Fruit fly (Drosophila melanogaster) whole organism, embryonic: ENCODE data around the gene Agpat4.

Experiments
- Abd-B ChIP-seq: fragments of 200-800 bp; sonication (Bioruptor generic); optimal IDR thresholded peaks from 2 replicates; lab custom pipeline; 2018; ENCODE audit warnings: missing biosample characterization, mild to moderate bottlenecking, missing genetic modification characterization, moderate library complexity
- Blimp-1 ChIP-seq: fragments of 200-800 bp; sonication (Bioruptor generic); optimal IDR thresholded peaks from 3 replicates; lab custom pipeline; 2018; ENCODE audit warnings: missing biosample characterization, missing genetic modification characterization, mild to moderate bottlenecking, moderate library complexity, missing genetic modification reagents
- CG10267 ChIP-seq: fragments of 200-800 bp; sonication (Bioruptor generic); optimal IDR thresholded peaks from 2 replicates; lab custom pipeline; 2018; ENCODE audit warnings: missing biosample characterization, mild to moderate bottlenecking, missing genetic modification characterization, moderate library complexity
- CG10654 ChIP-seq: fragments of 200-800 bp; sonication (Bioruptor generic); optimal IDR thresholded peaks from 2 replicates; lab custom pipeline; 2016; ENCODE audit warnings: missing biosample characterization, missing genetic modification characterization
- CG11085 ChIP-seq: fragments of 200-800 bp; sonication (Bioruptor generic); IDR thresholded peaks from 2 replicates; pipeline ENCODE4 v1.3.6; 2022; ENCODE audit warnings: missing biosample characterization, missing genetic modification characterization
- CG11247 ChIP-seq: fragments of 200-800 bp; sonication (Bioruptor generic); IDR thresholded peaks from 2 replicates; pipeline ENCODE4 v1.3.6; 2022; ENCODE audit warnings: missing biosample characterization, missing genetic modification characterization
- CG14860 ChIP-seq: fragments of 200-800 bp; sonication (Bioruptor generic); IDR thresholded peaks from 3 replicates; pipeline ENCODE4 v1.3.6; 2022; ENCODE audit warnings: missing biosample characterization, missing genetic modification characterization; ENCODE audit not compliant: partially characterized antibody
- CG15073 ChIP-seq: fragments of 200-800 bp; sonication (Bioruptor generic); optimal IDR thresholded peaks from 2 replicates; lab custom pipeline; 2016; ENCODE audit warnings: missing biosample characterization, missing genetic modification characterization
- CG15269 ChIP-seq: fragments of 200-800 bp; sonication (Bioruptor generic); optimal IDR thresholded peaks from 2 replicates; lab custom pipeline; 2018; ENCODE audit warnings: missing biosample characterization, mild to moderate bottlenecking, missing genetic modification characterization, moderate library complexity
- CG17829 ChIP-seq: fragments of 200-800 bp; optimal IDR thresholded peaks from 2 replicates; lab custom pipeline; 2019; ENCODE audit warnings: missing biosample characterization, mild to moderate bottlenecking, missing genetic modification characterization, moderate library complexity
- CG2875 ChIP-seq: fragments of 200-800 bp; sonication (Bioruptor generic); optimal IDR thresholded peaks from 2 replicates; lab custom pipeline; 2017; ENCODE audit warnings: missing biosample characterization, mild to moderate bottlenecking, missing genetic modification characterization, missing genetic modification reagents
- CG4282 ChIP-seq: fragments of 200-800 bp; sonication (Bioruptor generic); optimal IDR thresholded peaks from 2 replicates; lab custom pipeline; 2016; ENCODE audit warnings: missing biosample characterization, missing genetic modification characterization
- CG4424 ChIP-seq: fragments of 200-800 bp; sonication (Bioruptor generic); optimal IDR thresholded peaks from 3 replicates; lab custom pipeline; 2016; ENCODE audit warnings: missing biosample characterization, missing genetic modification characterization
- CG6654 ChIP-seq: fragments of 200-800 bp; sonication (Bioruptor generic); optimal IDR thresholded peaks from 2 replicates; lab custom pipeline; 2017; ENCODE audit warnings: missing biosample characterization, mild to moderate bottlenecking, missing genetic modification characterization
- CG6689 ChIP-seq: fragments of 200-800 bp; sonication (Bioruptor generic); IDR thresholded peaks from 2 replicates; pipeline ENCODE4 v1.3.6; 2022; ENCODE audit warnings: missing biosample characterization, missing genetic modification characterization
- CG6765 ChIP-seq: fragments of 200-800 bp; sonication (Bioruptor generic); optimal IDR thresholded peaks from 3 replicates; lab custom pipeline; 2017; ENCODE audit warnings: missing biosample characterization, mild to moderate bottlenecking, missing genetic modification characterization
- CG8388 ChIP-seq: fragments of 200-800 bp; sonication (Bioruptor generic); optimal IDR thresholded peaks from 2 replicates; lab custom pipeline; 2019; ENCODE audit warnings: missing biosample characterization, mild to moderate bottlenecking, missing genetic modification characterization, moderate library complexity
- CoRest ChIP-seq: fragments of 200-800 bp; sonication (Bioruptor generic); optimal IDR thresholded peaks from 3 replicates; lab custom pipeline; 2018; ENCODE audit warnings: missing biosample characterization, mild to moderate bottlenecking, missing genetic modification characterization, moderate library complexity
- D ChIP-seq, 2 experiments: fragments of 200-800 bp in 1 of 2; fragments of >200 bp in 1 of 2; sonication (Bioruptor generic) in 1 of 2; optimal IDR thresholded peaks; 2 replicates in 1 of 2; 3 replicates in 1 of 2; lab custom pipeline; 2017; ENCODE audit warnings: mild to moderate bottlenecking in 1 of 2, missing biosample characterization in 1 of 2, missing genetic modification characterization in 1 of 2, missing genetic modification reagents in 1 of 2
- Dp ChIP-seq: fragments of 200-800 bp; sonication (Bioruptor generic); optimal IDR thresholded peaks from 2 replicates; lab custom pipeline; 2018; ENCODE audit warnings: missing biosample characterization, mild to moderate bottlenecking, missing genetic modification characterization, moderate library complexity
- E2f2 ChIP-seq: fragments of 200-800 bp; sonication (Bioruptor generic); IDR thresholded peaks from 2 replicates; pipeline ENCODE4 v1.3.6; 2022; ENCODE audit warnings: missing biosample characterization, missing genetic modification characterization
- HmgD ChIP-seq: fragments of 200-800 bp; sonication (Bioruptor generic); optimal IDR thresholded peaks from 3 replicates; lab custom pipeline; 2016; ENCODE audit warnings: missing biosample characterization, missing genetic modification characterization
- Hr51 ChIP-seq, 2 experiments: fragments of 200-800 bp; sonication (Bioruptor generic); optimal IDR thresholded peaks; 2 replicates in 1 of 2; 3 replicates in 1 of 2; lab custom pipeline; 2016 to 2018; ENCODE audit warnings: missing biosample characterization in 2 of 2, missing genetic modification characterization in 2 of 2, mild to moderate bottlenecking in 1 of 2, moderate library complexity in 1 of 2
- MTF-1 ChIP-seq: fragments of 200-800 bp; sonication (Bioruptor generic); optimal IDR thresholded peaks from 2 replicates; lab custom pipeline; 2018; ENCODE audit warnings: missing biosample characterization, mild to moderate bottlenecking, missing genetic modification characterization, borderline replicate concordance
- Med ChIP-seq: fragments of 200-800 bp; sonication (Bioruptor generic); peaks from one replicate; lab custom pipeline; 2016; ENCODE audit warnings: missing biosample characterization, missing genetic modification characterization, mild to moderate bottlenecking, inconsistent platforms, moderate library complexity
- Myb ChIP-seq: fragments of 200-800 bp; sonication (Bioruptor generic); optimal IDR thresholded peaks from 2 replicates; lab custom pipeline; 2016; ENCODE audit warnings: missing biosample characterization, missing genetic modification characterization
- Pdp1 ChIP-seq, 2 experiments: fragments of 200-800 bp; sonication (Bioruptor generic); optimal IDR thresholded peaks; 3 replicates each; lab custom pipeline; 2016; ENCODE audit warnings: missing biosample characterization in 2 of 2, missing genetic modification characterization in 2 of 2, mild to moderate bottlenecking in 1 of 2, moderate library complexity in 1 of 2
- Ptx1 ChIP-seq: fragments of 200-800 bp; sonication (Bioruptor generic); IDR thresholded peaks from 2 replicates; pipeline ENCODE4 v1.3.6; 2022; ENCODE audit warnings: missing biosample characterization, missing genetic modification characterization
- Side ChIP-seq: fragments of 200-800 bp; sonication (Bioruptor generic); optimal IDR thresholded peaks from 2 replicates; lab custom pipeline; 2016; ENCODE audit warnings: missing biosample characterization, missing genetic modification characterization
- Vsx1 ChIP-seq: fragments of 200-800 bp; sonication (Bioruptor generic); optimal IDR thresholded peaks from 2 replicates; lab custom pipeline; 2017; ENCODE audit warnings: missing biosample characterization, mild to moderate bottlenecking, missing genetic modification characterization, missing genetic modification reagents
- bsh ChIP-seq, 2 experiments: fragments of 200-800 bp; sonication (Bioruptor generic); optimal IDR thresholded peaks; 2 replicates each; lab custom pipeline; 2017 to 2018; ENCODE audit warnings: mild to moderate bottlenecking in 2 of 2, missing biosample characterization in 2 of 2, missing genetic modification characterization in 2 of 2, moderate library complexity in 1 of 2
- btn ChIP-seq: fragments of 200-800 bp; sonication (Bioruptor generic); optimal IDR thresholded peaks from 2 replicates; lab custom pipeline; 2016; ENCODE audit warnings: missing biosample characterization, missing genetic modification characterization
- dati ChIP-seq: fragments of 200-800 bp; sonication (Bioruptor generic); IDR thresholded peaks from 2 replicates; pipeline ENCODE4 v1.3.6; 2022; ENCODE audit warnings: missing biosample characterization, missing genetic modification characterization
- fd96Cb ChIP-seq: fragments of 200-800 bp; sonication (Bioruptor generic); optimal IDR thresholded peaks from 2 replicates; lab custom pipeline; 2018; ENCODE audit warnings: missing biosample characterization, mild to moderate bottlenecking, missing genetic modification characterization, moderate library complexity
- gt ChIP-seq: fragments of 200-800 bp; sonication (Bioruptor generic); IDR thresholded peaks from 2 replicates; pipeline ENCODE4 v1.3.6; 2022; ENCODE audit warnings: missing biosample characterization, missing genetic modification characterization
- hkb ChIP-seq, 2 experiments: fragments of 200-800 bp in 1 of 2; fragments of >200 bp in 1 of 2; sonication (Bioruptor generic) in 1 of 2; IDR thresholded peaks in 1 of 2; optimal IDR thresholded peaks in 1 of 2; 2 replicates each; pipeline versions ENCODE4 v1.3.6 to Lab custom; 2017 to 2022; ENCODE audit warnings: missing biosample characterization in 1 of 2, missing genetic modification characterization in 1 of 2
- kay ChIP-seq: fragments of 200-800 bp; sonication (Bioruptor generic); optimal IDR thresholded peaks from 2 replicates; lab custom pipeline; 2016; ENCODE audit warnings: missing biosample characterization, missing genetic modification characterization
- oc ChIP-seq: fragments of 200-800 bp; sonication (Bioruptor generic); optimal IDR thresholded peaks from 2 replicates; lab custom pipeline; 2018; ENCODE audit warnings: missing biosample characterization, mild to moderate bottlenecking, missing genetic modification characterization, moderate library complexity
- phol ChIP-seq: fragments of 200-800 bp; sonication (Bioruptor generic); optimal IDR thresholded peaks from 3 replicates; lab custom pipeline; 2018; ENCODE audit warnings: missing biosample characterization, mild to moderate bottlenecking, missing genetic modification characterization, moderate library complexity
- row ChIP-seq: fragments of 200-800 bp; sonication (Bioruptor generic); IDR thresholded peaks from 3 replicates; pipeline ENCODE4 v1.3.6; 2022; ENCODE audit warnings: missing biosample characterization, missing genetic modification characterization
- sob ChIP-seq: fragments of 200-800 bp; sonication (Bioruptor generic); IDR thresholded peaks from 2 replicates; pipeline ENCODE4 v1.3.6; 2022; ENCODE audit warnings: missing biosample characterization, missing genetic modification characterization
- tgo ChIP-seq: fragments of 200-800 bp; sonication (Bioruptor generic); IDR thresholded peaks from 3 replicates; pipeline ENCODE4 v1.3.6; 2022; ENCODE audit warnings: missing biosample characterization, missing genetic modification characterization
- trem ChIP-seq: fragments of 200-800 bp; optimal IDR thresholded peaks from 3 replicates; lab custom pipeline; 2019; ENCODE audit warnings: missing biosample characterization, mild to moderate bottlenecking, missing genetic modification characterization, moderate library complexity
- unpg ChIP-seq: fragments of 200-800 bp; sonication (Bioruptor generic); optimal IDR thresholded peaks from 3 replicates; lab custom pipeline; 2018; ENCODE audit warnings: missing biosample characterization, mild to moderate bottlenecking, missing genetic modification characterization, moderate library complexity
- yki ChIP-seq: fragments of >200 bp; optimal IDR thresholded peaks from 3 replicates; lab custom pipeline; 2018

Gene Agpat4

DNA sequence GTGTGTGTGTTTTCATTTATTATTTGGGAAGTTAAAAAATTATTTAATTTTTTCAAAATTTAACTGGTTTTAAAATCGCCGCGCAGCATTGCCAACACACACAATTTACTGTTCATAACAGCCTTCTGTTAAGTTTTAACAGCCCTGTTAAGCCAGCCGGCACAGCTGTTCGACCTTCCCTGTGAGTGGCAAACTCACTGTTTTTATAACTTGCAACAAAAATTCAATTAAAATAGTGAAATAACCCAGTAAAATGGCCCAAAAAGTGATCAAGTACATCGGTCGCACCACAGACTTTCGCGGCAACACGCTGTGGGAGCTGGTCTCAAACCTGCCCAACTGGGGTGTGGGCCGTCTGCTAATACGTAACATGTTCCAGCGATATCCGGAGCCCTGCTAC, 33.5 kb downstream of the Agpat4 start, which contains the start of gene mRpS34 (continued):
- peak; percentile 66 for TF ChIP-seq Dp (GFP tag; lab: Kevin White, UChicago)
- TF ChIP-seq HmgD: no peak
- peak; percentile 66 for TF ChIP-seq E2f2 (GFP tag; lab: Robert Waterston, UW)
- TF ChIP-seq Pdp1 (GFP tag; optimal IDR thresholded peaks at IDR 0.05; lab: Kevin White, UChicago): peak in 1 of 2 experiments; percentile 85
- TF ChIP-seq Myb (GFP tag; lab: Kevin White, UChicago): peak; percentile 89
- peak; percentile 39 for TF ChIP-seq Med (GFP tag; lab: Kevin White, UChicago)
- TF ChIP-seq CG4282 (GFP tag; lab: Kevin White, UChicago): no peak
- TF ChIP-seq btn: no peak
- TF ChIP-seq CG10654 (GFP tag; lab: Kevin White, UChicago): no peak
- TF ChIP-seq CG11247 (GFP tag; lab: Robert Waterston, UW): no peak
- TF ChIP-seq, all 482 proteins: peak for 19

DNA sequence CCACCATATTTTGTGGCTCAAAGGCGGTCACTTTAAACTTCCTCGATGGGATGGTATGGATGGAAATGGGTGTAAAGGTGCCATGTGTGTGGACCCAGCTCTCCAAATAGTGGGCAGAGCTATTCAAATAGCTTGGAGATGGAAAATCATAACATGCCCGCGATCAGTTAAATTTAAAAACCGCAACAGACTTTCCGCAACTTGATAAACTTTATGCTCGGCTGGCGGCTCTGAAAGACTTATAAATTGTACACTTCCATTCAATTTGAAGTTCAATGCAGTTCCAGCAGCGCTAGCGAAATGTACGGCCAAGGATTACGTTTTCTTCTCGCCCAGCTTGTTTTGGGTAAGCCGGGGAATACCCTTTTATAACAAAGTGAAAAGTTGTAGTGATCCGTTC, 35.3 kb downstream of the Agpat4 start, which contains the start of gene CG33257:
Gene CG33257 (plus strand): TSS at position 301 of the 400 bp plus-strand sequence.
- TF ChIP-seq Side (GFP tag; lab: Kevin White, UChicago) (no peak), unpg (GFP tag; lab: Kevin White, UChicago) (no peak), CG2875 (no peak), CG10267 (tag; lab: Kevin White, UChicago) (no peak), MTF-1 (GFP tag; lab: Kevin White, UChicago) (no peak), D (optimal IDR thresholded peaks at IDR 0.05; lab: Kevin White, UChicago) (no peak), D (GFP tag; optimal IDR thresholded peaks at IDR 0.05; lab: Kevin White, UChicago) (no peak), bsh (GFP tag; optimal IDR thresholded peaks at IDR 0.05; lab: Kevin White, UChicago) (no peak), dati (GFP tag; lab: Robert Waterston, UW) (no peak), CG17829 (tag; lab: Kevin White, UChicago) (no peak), gt (GFP tag; lab: Robert Waterston, UW) (no peak), CG6654 (GFP tag; lab: Kevin White, UChicago) (no peak), kay (GFP tag; lab: Kevin White, UChicago) (no peak), fd96Cb (no peak), tgo (GFP tag; lab: Robert Waterston, UW) (no peak), phol (tag; lab: Kevin White, UChicago) (no peak), CG14860 (GFP tag; lab: Robert Waterston, UW) (no peak), CG8388 (no peak), Abd-B (GFP tag; lab: Kevin White, UChicago) (no peak), yki (lab: Kevin White, UChicago) (no peak)

DNA sequence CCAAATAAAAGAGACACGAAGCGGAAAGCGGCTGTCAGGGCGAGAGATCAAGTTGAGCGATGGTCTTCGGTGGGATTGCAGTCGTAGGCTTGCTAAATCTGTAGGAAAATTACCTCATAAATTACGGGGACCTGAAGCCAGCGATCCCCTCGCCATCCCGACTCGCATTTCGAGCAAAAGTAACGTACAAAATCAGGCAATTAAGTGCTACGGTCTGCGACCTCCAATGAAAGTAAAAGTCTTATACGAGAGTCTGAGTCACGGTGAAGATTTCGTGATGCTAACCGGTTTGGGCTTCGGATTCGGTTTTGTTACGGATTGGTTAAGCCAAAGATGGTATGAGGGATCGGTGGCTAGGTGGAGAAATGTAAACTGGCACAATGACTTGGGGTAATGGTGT, 41.5 kb downstream of the Agpat4 start:
- TF ChIP-seq Blimp-1 (GFP tag; lab: Kevin White, UChicago) (peak; percentile 98), sob (no peak), oc (tag; lab: Kevin White, UChicago) (peak; percentile 16)

DNA sequence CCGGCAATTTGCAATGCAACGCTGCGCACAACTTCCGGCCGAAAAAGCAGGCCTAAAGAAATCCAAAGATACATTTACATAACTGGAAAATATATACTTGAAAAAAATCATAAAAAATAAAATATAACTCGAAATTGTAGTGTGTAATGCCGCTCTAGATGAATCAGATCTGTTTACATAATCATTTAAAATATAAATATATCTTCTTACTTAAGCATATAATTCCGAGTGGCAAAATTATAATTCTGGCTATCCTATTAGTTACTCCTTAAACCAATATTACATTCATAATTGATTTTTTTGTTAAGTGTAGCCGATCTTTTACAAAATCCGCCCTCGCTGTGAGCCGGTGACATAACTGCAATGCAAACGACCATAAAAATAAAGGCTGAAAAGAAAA, 41.9 kb downstream of the Agpat4 start:
- TF ChIP-seq Hr51 (GFP tag; optimal IDR thresholded peaks at IDR 0.05; lab: Kevin White, UChicago) (peak in 1 of 2 experiments; percentile 52), CG11085 (GFP tag; lab: Robert Waterston, UW) (no peak), row (GFP tag; lab: Robert Waterston, UW) (peak; percentile 23; the same call in 1 of the 3 replicates), CG15073 (no peak), CG4424 (GFP tag; lab: Kevin White, UChicago) (no peak), Vsx1 (GFP tag; lab: Kevin White, UChicago) (no peak), CG15269 (peak; percentile 17), hkb (optimal IDR thresholded peaks at IDR 0.05; lab: Kevin White, UChicago) (no peak), hkb (GFP tag; IDR thresholded peaks at IDR 0.05; lab: Robert Waterston, UW) (peak; percentile 53), CG6765 (GFP tag; lab: Kevin White, UChicago) (no peak), trem (tag; lab: Kevin White, UChicago) (no peak), sob (no peak), fd96Cb (peak; percentile 0), CoRest (tag; lab: Kevin White, UChicago) (peak; percentile 2), Ptx1 (GFP tag; lab: Robert Waterston, UW) (peak; percentile 37; the same call in 1 of the 2 replicates), CG6689 (GFP tag; lab: Robert Waterston, UW) (0 out of 2 replicates have a peak, but pooled peaks have one; percentile 17)
